Worm (Caenorhabditis elegans): ENCODE results near the gene ZK418.5.

ce11 chrIII:7069981-7070380 is 3.7 kb downstream of the ZK418.5 start, which contains the start of gene tmem-17:
- TF ChIP-seq dao-5 (tag; optimal IDR thresholded peaks at IDR 0.05) (no peak), W03F9.2 (tag; optimal IDR thresholded peaks at IDR 0.05) (no peak)

All from whole organism, L4/young adult.